Fruit fly (Drosophila melanogaster): Measurements from ENCODE around the gene Cpr30B.

DNA sequence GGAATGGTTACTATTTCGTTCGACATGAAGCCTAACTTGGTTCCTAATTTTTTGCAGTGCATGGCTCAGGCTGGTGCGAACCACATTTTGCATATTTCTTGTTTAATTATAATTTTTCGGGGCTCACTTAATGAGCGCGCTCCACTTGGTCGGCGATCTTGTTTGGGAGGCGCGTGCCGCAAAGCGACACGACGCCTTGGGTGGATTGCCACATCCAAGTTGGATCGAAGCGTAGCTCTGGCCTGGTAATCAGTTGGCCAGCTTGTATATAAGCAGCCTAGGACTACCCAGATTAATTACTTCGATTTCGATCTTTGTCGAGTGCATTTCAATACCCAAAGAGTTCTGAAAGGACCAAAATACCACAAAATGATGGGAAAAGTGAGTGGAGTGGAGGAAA, at the start of gene Cpr30B:
- TF ChIP-seq CG32121 (GFP tag; IDR thresholded peaks at IDR 0.05) (no peak), EcR (GFP tag; optimal IDR thresholded peaks at IDR 0.05) (no peak), Ets98B (GFP tag; IDR thresholded peaks at IDR 0.05) (no peak), D1 (tag; optimal IDR thresholded peaks at IDR 0.05) (no peak), Pif1B (GFP tag; optimal IDR thresholded peaks at IDR 0.05) (no peak)

All from whole organism, pupa.